Worm (Caenorhabditis elegans) whole organism, L1 larva: Measurements from ENCODE around the gene M02F4.2.

Source experiments
- C16A3.4 ChIP-seq: fragments of 150-350 bp; optimal IDR thresholded peaks from 2 replicates; lab custom pipeline; 2014; ENCODE audit warnings: missing biosample characterization, missing genetic modification characterization
- F16B12.6 ChIP-seq: fragments of 150-350 bp; optimal IDR thresholded peaks from 2 replicates; lab custom pipeline; 2014; ENCODE audit warnings: missing biosample characterization, missing genetic modification characterization
- aly-2 ChIP-seq: fragments of 150-350 bp; optimal IDR thresholded peaks from 2 replicates; lab custom pipeline; 2014; ENCODE audit warnings: missing biosample characterization, missing genetic modification characterization
- ceh-63 ChIP-seq: fragments of 200-800 bp; sonication (Bioruptor generic); optimal IDR thresholded peaks from 2 replicates; lab custom pipeline; 2018; ENCODE audit warnings: mild to moderate bottlenecking, missing genetic modification characterization, missing compliant biosample characterization
- ceh-8 ChIP-seq: fragments of 200-800 bp; sonication (Bioruptor generic); optimal IDR thresholded peaks from 2 replicates; lab custom pipeline; 2018; ENCODE audit warnings: mild to moderate bottlenecking, missing genetic modification characterization, moderate library complexity, missing compliant biosample characterization
- ceh-90 ChIP-seq: sonication (generic microtip); optimal IDR thresholded peaks from 2 replicates; lab custom pipeline; 2016; ENCODE audit warnings: missing genetic modification characterization, missing compliant biosample characterization
- efl-1 ChIP-seq, 4 experiments: fragments of 150-350 bp; optimal IDR thresholded peaks in 3 of 4; peaks in 1 of 4; 1 replicate in 1 of 4; 2 replicates in 3 of 4; lab custom pipeline; 2014; ENCODE audit warnings: missing biosample characterization in 2 of 4, missing genetic modification characterization in 2 of 4, missing genetic modification reagents in 2 of 4
- egl-13 ChIP-seq: sonication (generic microtip); optimal IDR thresholded peaks from 2 replicates; lab custom pipeline; 2016; ENCODE audit warnings: missing genotype, missing genetic modification reagents, missing genetic modification characterization, missing compliant biosample characterization
- egl-27 ChIP-seq, 2 experiments: fragments of 150-350 bp in 1 of 2; sonication (generic microtip); optimal IDR thresholded peaks; 3 replicates each; lab custom pipeline; 2017 to 2018; ENCODE audit warnings: missing biosample characterization in 2 of 2, missing genetic modification characterization in 2 of 2, missing genetic modification reagents in 2 of 2
- elt-2 ChIP-seq: sonication (generic microtip); optimal IDR thresholded peaks from 2 replicates; lab custom pipeline; 2016; ENCODE audit warnings: missing genetic modification characterization, mild to moderate bottlenecking, inconsistent platforms, missing compliant biosample characterization, missing genetic modification reagents
- elt-3 ChIP-seq, 6 experiments: fragments of 150-350 bp in 1 of 6; sonication (generic microtip); optimal IDR thresholded peaks; 2 replicates each; lab custom pipeline; 2017 to 2018; ENCODE audit warnings: missing biosample characterization in 6 of 6, missing genetic modification characterization in 6 of 6, inconsistent platforms in 1 of 6
- fkh-8 ChIP-seq: sonication (generic microtip); optimal IDR thresholded peaks from 2 replicates; lab custom pipeline; 2016; ENCODE audit warnings: mild to moderate bottlenecking, missing genetic modification characterization, missing compliant biosample characterization
- grh-1 ChIP-seq: fragments of 200-800 bp; sonication (Bioruptor generic); IDR thresholded peaks from 2 replicates; pipeline ENCODE4 v1.3.6; 2022; ENCODE audit warnings: missing genetic modification reagents, missing genetic modification characterization, missing compliant biosample characterization
- irx-1 ChIP-seq: sonication (generic microtip); optimal IDR thresholded peaks from 2 replicates; lab custom pipeline; 2016; ENCODE audit warnings: missing genetic modification characterization, missing compliant biosample characterization
- isw-1 ChIP-seq: fragments of 200-800 bp; sonication (Bioruptor generic); IDR thresholded peaks from 2 replicates; pipeline ENCODE4 v1.3.6; 2022; ENCODE audit warnings: missing genetic modification characterization, missing compliant biosample characterization
- jun-1 ChIP-seq: fragments of 150-350 bp; optimal IDR thresholded peaks from 2 replicates; lab custom pipeline; 2014; ENCODE audit warnings: missing biosample characterization, missing genetic modification reagents, missing genetic modification characterization
- lin-13 ChIP-seq: fragments of 150-350 bp; optimal IDR thresholded peaks from 2 replicates; lab custom pipeline; 2014; ENCODE audit warnings: missing biosample characterization, missing genetic modification reagents, missing genetic modification characterization
- lin-15B ChIP-seq: fragments of 150-350 bp; sonication (generic microtip); optimal IDR thresholded peaks from 3 replicates; lab custom pipeline; 2014; ENCODE audit warnings: missing biosample characterization, missing genetic modification characterization
- lin-39 ChIP-seq: fragments of 150-350 bp; optimal IDR thresholded peaks from 2 replicates; lab custom pipeline; 2014; ENCODE audit warnings: missing biosample characterization, missing genetic modification reagents, missing genetic modification characterization
- lir-3 ChIP-seq: sonication (generic microtip); optimal IDR thresholded peaks from 2 replicates; lab custom pipeline; 2016; ENCODE audit warnings: mild to moderate bottlenecking, missing genetic modification characterization, moderate library complexity, missing compliant biosample characterization; ENCODE audit not compliant: poor library complexity
- lsy-2 ChIP-seq, 2 experiments: fragments of 150-350 bp; optimal IDR thresholded peaks; 2 replicates each; lab custom pipeline; 2014; ENCODE audit warnings: missing biosample characterization in 2 of 2, missing genetic modification characterization in 2 of 2
- mep-1 ChIP-seq: fragments of 150-350 bp; optimal IDR thresholded peaks from 2 replicates; lab custom pipeline; 2014; ENCODE audit warnings: missing biosample characterization, missing genetic modification characterization
- nhr-11 ChIP-seq: fragments of 150-350 bp; optimal IDR thresholded peaks from 2 replicates; lab custom pipeline; 2014; ENCODE audit warnings: missing biosample characterization, missing genetic modification characterization
- nhr-71 ChIP-seq: sonication (generic microtip); optimal IDR thresholded peaks from 2 replicates; lab custom pipeline; 2016; ENCODE audit warnings: mild to moderate bottlenecking, missing genetic modification characterization, moderate library complexity, missing compliant biosample characterization
- nhr-76 ChIP-seq: sonication (generic microtip); optimal IDR thresholded peaks from 2 replicates; lab custom pipeline; 2017; ENCODE audit warnings: missing biosample characterization, missing genetic modification characterization
- nhr-77 ChIP-seq: fragments of 150-350 bp; optimal IDR thresholded peaks from 2 replicates; lab custom pipeline; 2014; ENCODE audit warnings: missing biosample characterization, missing genetic modification characterization
- nhr-90 ChIP-seq: sonication (generic microtip); optimal IDR thresholded peaks from 2 replicates; lab custom pipeline; 2016; ENCODE audit warnings: mild to moderate bottlenecking, missing genetic modification characterization, missing compliant biosample characterization; ENCODE audit not compliant: poor library complexity
- pag-3 ChIP-seq: sonication (generic microtip); optimal IDR thresholded peaks from 2 replicates; lab custom pipeline; 2017; ENCODE audit warnings: missing genetic modification characterization, mild to moderate bottlenecking, missing compliant biosample characterization, antibody characterized with exemption, borderline replicate concordance; ENCODE audit not compliant: insufficient read depth
- pax-3 ChIP-seq: fragments of 200-800 bp; sonication (Bioruptor generic); optimal IDR thresholded peaks from 2 replicates; lab custom pipeline; 2018; ENCODE audit warnings: mild to moderate bottlenecking, missing genetic modification characterization, moderate library complexity, missing compliant biosample characterization
- pqm-1 ChIP-seq: sonication (generic microtip); optimal IDR thresholded peaks from 3 replicates; lab custom pipeline; 2017; ENCODE audit warnings: missing biosample characterization, missing genetic modification characterization
- rnt-1 ChIP-seq: sonication (generic microtip); optimal IDR thresholded peaks from 2 replicates; lab custom pipeline; 2016; ENCODE audit warnings: mild to moderate bottlenecking, missing genetic modification characterization, moderate library complexity, missing compliant biosample characterization
- skn-1 ChIP-seq: fragments of 150-350 bp; optimal IDR thresholded peaks from 2 replicates; lab custom pipeline; 2014; ENCODE audit warnings: missing biosample characterization, missing genetic modification characterization
- snpc-4 ChIP-seq: fragments of 150-350 bp; optimal IDR thresholded peaks from 2 replicates; lab custom pipeline; 2014; ENCODE audit warnings: missing biosample characterization, missing genetic modification characterization
- snu-23 ChIP-seq: sonication (generic microtip); optimal IDR thresholded peaks from 2 replicates; lab custom pipeline; 2016; ENCODE audit warnings: missing genetic modification characterization, missing compliant biosample characterization
- sptf-1 ChIP-seq: fragments of 150-350 bp; optimal IDR thresholded peaks from 2 replicates; lab custom pipeline; 2014; ENCODE audit warnings: missing biosample characterization, missing genetic modification characterization
- swsn-7 ChIP-seq: sonication (generic microtip); optimal IDR thresholded peaks from 2 replicates; lab custom pipeline; 2016; ENCODE audit warnings: missing genetic modification characterization, missing compliant biosample characterization
- tlp-1 ChIP-seq: fragments of 150-350 bp; optimal IDR thresholded peaks from 2 replicates; lab custom pipeline; 2014; ENCODE audit warnings: missing biosample characterization, missing genetic modification characterization
- unc-30 ChIP-seq: sonication (generic microtip); optimal IDR thresholded peaks from 2 replicates; lab custom pipeline; 2017; ENCODE audit warnings: missing biosample characterization, missing genetic modification characterization
- unc-86 ChIP-seq: sonication (generic microtip); optimal IDR thresholded peaks from 2 replicates; lab custom pipeline; 2016; ENCODE audit warnings: missing genetic modification characterization, missing compliant biosample characterization
- vab-15 ChIP-seq: sonication (generic microtip); optimal IDR thresholded peaks from 2 replicates; lab custom pipeline; 2017; ENCODE audit warnings: missing genotype, mild to moderate bottlenecking, missing genetic modification characterization, missing compliant biosample characterization
- zag-1 ChIP-seq: fragments of 150-350 bp; optimal IDR thresholded peaks from 2 replicates; lab custom pipeline; 2014; ENCODE audit warnings: missing biosample characterization, missing genetic modification characterization
- zip-4 ChIP-seq: fragments of 200-800 bp; sonication (Bioruptor generic); optimal IDR thresholded peaks from 2 replicates; lab custom pipeline; 2018; ENCODE audit warnings: mild to moderate bottlenecking, missing genetic modification characterization, moderate library complexity, missing compliant biosample characterization
- ztf-11 ChIP-seq, 2 experiments: sonication (generic microtip); optimal IDR thresholded peaks; 2 replicates each; lab custom pipeline; 2016 to 2017; ENCODE audit warnings: missing genetic modification characterization in 2 of 2, missing biosample characterization in 1 of 2, missing compliant biosample characterization in 1 of 2

Gene M02F4.2

ce11 chrX:3035972-3036379 lies 1.9 kb upstream of the M02F4.2 start (continued):
- peak; percentile 90 for TF ChIP-seq rnt-1 (tag; lab: Kevin White, UChicago)
- peak; percentile 81 for TF ChIP-seq zip-4
- TF ChIP-seq sptf-1 (tag; lab: Kevin White, UChicago) = no peak
- peak; percentile 94 for TF ChIP-seq swsn-7 (tag; lab: Kevin White, UChicago)
- TF ChIP-seq nhr-71 = peak; percentile 95

ce11 chrX:3033492-3033891 lies 611 bp downstream of the M02F4.2 start:
- TF ChIP-seq zag-1 (tag; lab: Kevin White, UChicago) (no peak), efl-1 (optimal IDR thresholded peaks at IDR 0.05; lab: Kevin White, UChicago) (no peak), efl-1 (GFP tag; optimal IDR thresholded peaks at IDR 0.05 in 1 of 2; lab: Kevin White, UChicago) (peak in 1 of 2 experiments; percentile 86), lsy-2 (tag; optimal IDR thresholded peaks at IDR 0.05; lab: Kevin White, UChicago) (no peak), aly-2 (no peak), egl-13 (tag; lab: Kevin White, UChicago) (no peak), lin-13 (GFP tag; lab: Kevin White, UChicago) (no peak), sptf-1 (tag; lab: Kevin White, UChicago) (no peak), unc-30 (no peak), ceh-90 (tag; lab: Kevin White, UChicago) (no peak), egl-27 (tag; optimal IDR thresholded peaks at IDR 0.05; lab: Kevin White, UChicago) (no peak), unc-86 (tag; lab: Kevin White, UChicago) (no peak), snpc-4 (tag; lab: Kevin White, UChicago) (peak; percentile 76)

- TF ChIP-seq jun-1 (tag; lab: Kevin White, UChicago) (peak; percentile 14), nhr-11 (tag; lab: Kevin White, UChicago) (no peak), lin-15B (tag; lab: Kevin White, UChicago) (no peak), mep-1 (tag; lab: Kevin White, UChicago) (no peak), pqm-1 (tag; lab: Kevin White, UChicago) (peak; percentile 86), nhr-71 (peak; percentile 7), elt-2 (tag; lab: Kevin White, UChicago) (peak; percentile 96), isw-1 (GFP tag; lab: Robert Waterston, UW) (no peak), lin-39 (tag; lab: Kevin White, UChicago) (no peak), pax-3 (tag; lab: Kevin White, UChicago) (peak; percentile 31), tlp-1 (tag; lab: Kevin White, UChicago) (peak; percentile 11), unc-86 (tag; lab: Kevin White, UChicago) (no peak), nhr-90 (tag; lab: Kevin White, UChicago) (peak; percentile 4), pag-3 (tag; lab: Kevin White, UChicago) (no peak)
- TF ChIP-seq, all 84 proteins: peak for 7
Observed at ce11 chrX:3031484-3031883, 2.6 kb downstream of the M02F4.2 start, which contains the start of gene clec-265. Gene clec-265 (plus strand): TSS chrX:3031783.

ce11 chrX:3029030-3029429 lies 5.1 kb downstream of the M02F4.2 start, which contains the start of gene M02F4.1:
Gene M02F4.1 (minus strand): TSS chrX:3029130.
- no peak for TF ChIP-seq pax-3 (tag; lab: Kevin White, UChicago)
- TF ChIP-seq fkh-8 (tag; lab: Kevin White, UChicago) = no peak

- TF ChIP-seq vab-15 (tag; lab: Kevin White, UChicago) (no peak), F16B12.6 (tag; lab: Kevin White, UChicago) (no peak), isw-1 (GFP tag; lab: Robert Waterston, UW) (no peak), grh-1 (GFP tag; lab: Robert Waterston, UW) (no peak), C16A3.4 (tag; lab: Kevin White, UChicago) (no peak), jun-1 (tag; lab: Kevin White, UChicago) (no peak), ztf-11 (tag; optimal IDR thresholded peaks at IDR 0.05; lab: Kevin White, UChicago) (no peak), skn-1 (tag; lab: Kevin White, UChicago) (no peak), lin-13 (GFP tag; lab: Kevin White, UChicago) (no peak), snu-23 (GFP tag; lab: Kevin White, UChicago) (peak; percentile 43), sptf-1 (tag; lab: Kevin White, UChicago) (no peak), ceh-63 (no peak), aly-2 (no peak), nhr-71 (peak; percentile 33), zag-1 (tag; lab: Kevin White, UChicago) (no peak), nhr-77 (no peak), elt-3 (tag; optimal IDR thresholded peaks at IDR 0.05; lab: Kevin White, UChicago) (peak in 2 of 6 experiments; percentile 21 to 42), irx-1 (tag; lab: Kevin White, UChicago) (no peak), nhr-76 (tag; lab: Kevin White, UChicago) (no peak), lir-3 (tag; lab: Kevin White, UChicago) (no peak), ceh-8 (GFP tag; lab: Kevin White, UChicago) (no peak)
Observed at ce11 chrX:3025145-3025544, 9.0 kb downstream of the M02F4.2 start.
